Worm (Caenorhabditis elegans) whole organism, L1 larva: ENCODE data around the gene K01B6.4.

Experiments
- aha-1 ChIP-seq: fragments of 150-350 bp; optimal IDR thresholded peaks from 2 replicates; lab custom pipeline; 2014; ENCODE audit warnings: missing biosample characterization, missing genetic modification characterization
- alr-1 ChIP-seq: fragments of 200-800 bp; sonication (Bioruptor generic); optimal IDR thresholded peaks from 2 replicates; lab custom pipeline; 2018; ENCODE audit warnings: borderline replicate concordance, mild to moderate bottlenecking, missing genetic modification characterization, missing compliant biosample characterization
- aly-2 ChIP-seq: fragments of 150-350 bp; optimal IDR thresholded peaks from 2 replicates; lab custom pipeline; 2014; ENCODE audit warnings: missing biosample characterization, missing genetic modification characterization
- ama-1 ChIP-seq: fragments of 150-350 bp; optimal IDR thresholded peaks from 2 replicates; lab custom pipeline; 2014
- ceh-90 ChIP-seq: sonication (generic microtip); optimal IDR thresholded peaks from 2 replicates; lab custom pipeline; 2016; ENCODE audit warnings: missing genetic modification characterization, missing compliant biosample characterization
- efl-3 ChIP-seq: fragments of 200-800 bp; sonication (Bioruptor generic); optimal IDR thresholded peaks from 2 replicates; lab custom pipeline; 2018; ENCODE audit warnings: mild to moderate bottlenecking, missing genetic modification characterization, missing compliant biosample characterization
- hlh-17 ChIP-seq: fragments of 200-800 bp; sonication (Bioruptor generic); optimal IDR thresholded peaks from 2 replicates; lab custom pipeline; 2018; ENCODE audit warnings: missing genetic modification characterization, mild to moderate bottlenecking, missing compliant biosample characterization, moderate library complexity, borderline replicate concordance
- lin-14 ChIP-seq: fragments of 200-800 bp; sonication (Bioruptor generic); optimal IDR thresholded peaks from 2 replicates; lab custom pipeline; 2018; ENCODE audit warnings: mild to moderate bottlenecking, missing genetic modification characterization, moderate library complexity, missing compliant biosample characterization
- lin-39 ChIP-seq: fragments of 150-350 bp; optimal IDR thresholded peaks from 2 replicates; lab custom pipeline; 2014; ENCODE audit warnings: missing biosample characterization, missing genetic modification reagents, missing genetic modification characterization
- lsy-2 ChIP-seq, 2 experiments: fragments of 150-350 bp; optimal IDR thresholded peaks; 2 replicates each; lab custom pipeline; 2014; ENCODE audit warnings: missing biosample characterization in 2 of 2, missing genetic modification characterization in 2 of 2
- skn-1 ChIP-seq: fragments of 150-350 bp; optimal IDR thresholded peaks from 2 replicates; lab custom pipeline; 2014; ENCODE audit warnings: missing biosample characterization, missing genetic modification characterization
- snpc-4 ChIP-seq: fragments of 150-350 bp; optimal IDR thresholded peaks from 2 replicates; lab custom pipeline; 2014; ENCODE audit warnings: missing biosample characterization, missing genetic modification characterization
- snu-23 ChIP-seq: sonication (generic microtip); optimal IDR thresholded peaks from 2 replicates; lab custom pipeline; 2016; ENCODE audit warnings: missing genetic modification characterization, missing compliant biosample characterization
- sptf-1 ChIP-seq: fragments of 150-350 bp; optimal IDR thresholded peaks from 2 replicates; lab custom pipeline; 2014; ENCODE audit warnings: missing biosample characterization, missing genetic modification characterization

DNA sequence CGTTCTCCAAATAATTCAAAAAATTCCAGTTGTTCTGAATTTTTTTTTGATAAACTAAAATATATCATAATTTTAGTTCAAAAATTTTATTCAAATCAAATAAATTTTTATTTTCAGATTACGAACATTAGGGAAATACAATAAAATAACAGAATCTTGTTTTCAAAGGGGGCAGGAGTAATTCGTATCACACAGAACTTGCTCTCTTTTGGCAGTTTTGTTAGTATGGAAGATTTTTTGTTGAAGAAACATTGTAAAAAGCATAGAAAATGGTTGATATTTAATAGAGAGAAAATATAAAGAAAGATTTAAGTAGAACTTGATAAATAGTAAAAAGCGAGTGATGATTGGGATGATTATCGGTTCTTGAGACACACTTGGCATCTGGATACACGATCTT, 39.6 kb upstream of the K01B6.4 start:
- TF ChIP-seq aly-2 (tag; lab: Kevin White, UChicago) = no peak
- TF ChIP-seq lsy-2 (tag; optimal IDR thresholded peaks at IDR 0.05; lab: Kevin White, UChicago) = no peak
- TF ChIP-seq aha-1 (tag; lab: Kevin White, UChicago) = no peak
- TF ChIP-seq skn-1 (tag; lab: Kevin White, UChicago) = no peak
- no peak for TF ChIP-seq alr-1 (tag; lab: Kevin White, UChicago)
- no peak for TF ChIP-seq lin-14 (GFP tag; lab: Kevin White, UChicago)
- TF ChIP-seq snu-23 (GFP tag; lab: Kevin White, UChicago) = no peak
- no peak for TF ChIP-seq lin-39 (tag; lab: Kevin White, UChicago)
- TF ChIP-seq hlh-17 = no peak
- no peak for TF ChIP-seq sptf-1
- no peak for TF ChIP-seq ceh-90
- no peak for TF ChIP-seq snpc-4 (tag; lab: Kevin White, UChicago)
- TF ChIP-seq ama-1 (lab: Kevin White, UChicago) = no peak
- TF ChIP-seq efl-3 (GFP tag; lab: Kevin White, UChicago) = no peak
